Worm (Caenorhabditis elegans): ENCODE results near the gene twk-21.

The twk-21 gene

DNA sequence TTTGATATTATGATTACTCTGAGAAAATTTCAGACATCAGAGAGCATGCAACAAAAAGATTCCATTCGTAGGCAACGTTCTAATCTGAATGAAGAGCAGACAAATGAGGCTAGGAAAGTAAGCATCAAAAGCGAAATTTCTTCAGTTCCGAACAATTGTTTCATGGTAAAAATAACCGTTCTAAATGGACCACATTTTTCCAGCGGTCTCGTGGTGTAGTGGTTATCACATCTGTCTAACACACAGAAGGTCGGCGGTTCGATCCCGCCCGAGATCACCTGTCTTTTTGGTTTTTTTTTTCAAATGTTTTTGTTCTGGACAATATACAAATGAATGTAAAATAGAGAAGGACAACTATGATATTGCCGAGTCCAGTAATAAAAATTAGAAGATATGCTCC lies at the start of gene twk-21:
Gene twk-21, plus strand, starts transcription at position 34 of the 400 bp plus-strand sequence.
- no peak for TF ChIP-seq unc-62 (GFP tag; optimal IDR thresholded peaks at IDR 0.05)

DNA sequence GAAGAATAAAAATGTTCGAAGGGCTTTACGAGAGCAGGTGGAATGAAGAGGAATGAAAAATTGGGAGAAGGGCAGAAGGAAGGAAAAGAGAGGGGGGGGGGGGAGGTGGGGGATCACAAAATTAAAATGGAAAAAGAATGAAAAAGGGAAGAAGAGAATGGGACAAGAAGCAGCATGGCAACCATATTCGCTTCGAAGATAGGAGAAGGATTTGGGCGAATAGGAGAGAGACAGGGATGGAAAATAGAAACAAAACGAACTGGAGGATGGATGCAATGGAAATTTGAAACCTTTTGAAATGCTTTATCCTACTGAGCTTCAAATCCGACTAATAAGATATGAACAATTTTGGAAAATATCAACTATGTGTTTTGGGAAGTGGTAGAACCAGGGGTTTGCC lies 49.0 kb upstream of the twk-21 start, which contains the start of gene W10G6.6:
Gene W10G6.6, minus strand, starts transcription at position 101 of the 400 bp plus-strand sequence.
- no peak for TF ChIP-seq unc-62 (GFP tag; optimal IDR thresholded peaks at IDR 0.05)

DNA sequence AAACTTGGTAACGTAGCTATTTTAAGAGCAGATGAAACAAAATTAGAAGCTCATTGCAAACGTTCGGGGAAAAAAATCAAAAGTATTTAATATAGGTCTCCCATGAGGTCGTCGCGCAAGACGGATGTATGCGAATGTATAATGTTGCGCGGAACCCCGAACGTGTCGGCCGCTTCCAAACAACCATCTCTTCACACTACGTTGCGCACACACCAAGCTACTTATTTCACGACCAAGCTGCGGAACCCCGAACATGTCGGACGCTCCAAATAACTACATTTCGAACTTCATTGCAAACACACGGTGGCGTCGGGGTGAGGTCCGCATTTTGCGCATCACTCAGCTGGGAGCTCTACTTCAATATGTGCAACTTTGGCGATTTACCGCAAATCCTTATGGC lies 41.2 kb upstream of the twk-21 start:
- TF ChIP-seq unc-62 (GFP tag; optimal IDR thresholded peaks at IDR 0.05): no peak

DNA sequence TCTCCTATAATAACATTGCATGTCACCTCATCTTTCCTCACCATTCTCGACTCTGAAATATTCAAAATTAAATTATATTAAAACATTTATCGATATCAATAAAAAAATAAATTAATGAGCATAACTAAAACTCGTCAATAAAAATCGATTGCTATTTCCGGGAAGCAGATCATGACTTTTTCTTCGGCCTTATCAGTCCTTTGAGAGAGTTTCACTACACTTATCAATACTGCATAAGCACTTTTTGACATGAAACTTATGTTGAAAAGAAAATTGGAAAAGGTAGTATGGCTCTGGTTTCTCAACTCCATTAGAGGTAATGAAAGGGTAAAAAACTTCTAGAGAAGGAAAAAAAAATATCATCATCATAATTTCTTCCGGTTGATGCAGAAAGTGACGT lies 39.6 kb upstream of the twk-21 start:
- no peak for TF ChIP-seq unc-62 (GFP tag; optimal IDR thresholded peaks at IDR 0.05)

DNA sequence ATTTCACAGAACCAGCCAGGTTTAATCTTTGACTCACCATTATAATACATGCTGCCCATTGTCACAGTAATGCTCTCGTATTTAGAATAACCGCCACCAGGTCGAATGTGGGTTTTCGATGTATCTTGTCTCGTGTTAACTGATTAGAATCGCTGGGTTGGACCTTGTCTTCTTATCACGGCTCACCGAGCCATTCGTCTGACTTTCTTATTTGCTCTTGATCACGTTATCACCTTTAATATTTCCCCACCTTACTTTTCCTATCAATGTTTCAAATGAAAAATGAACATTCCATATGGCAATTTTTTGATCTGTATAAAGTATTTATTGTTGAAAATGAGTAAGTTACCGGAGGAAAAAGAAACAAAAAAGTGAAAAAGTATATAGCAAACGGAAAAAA lies 37.7 kb upstream of the twk-21 start, which contains the start of gene sgk-1:
Gene sgk-1, minus strand, starts transcription at position 130 of the 400 bp plus-strand sequence.
- TF ChIP-seq unc-62 (GFP tag; optimal IDR thresholded peaks at IDR 0.05): no peak

DNA sequence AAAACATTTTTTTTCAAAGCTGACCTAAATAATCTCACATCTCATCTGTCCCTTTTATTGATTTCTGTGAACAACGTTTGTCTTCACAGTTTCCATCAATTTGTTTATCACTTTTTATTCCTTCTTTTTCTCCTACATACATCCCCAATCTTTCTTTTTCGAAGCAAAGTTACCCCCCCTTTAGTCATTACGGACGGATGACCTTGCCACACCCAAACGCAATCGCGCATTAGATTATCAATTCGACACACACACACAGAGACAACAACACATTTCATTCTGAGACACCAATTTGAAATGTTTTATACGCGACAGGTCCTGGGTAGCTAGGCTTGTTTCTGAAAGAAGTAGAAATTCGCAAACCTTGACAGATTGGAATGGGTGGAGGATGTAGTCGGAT lies 36.4 kb upstream of the twk-21 start:
- TF ChIP-seq unc-62 (GFP tag; optimal IDR thresholded peaks at IDR 0.05): no peak

DNA sequence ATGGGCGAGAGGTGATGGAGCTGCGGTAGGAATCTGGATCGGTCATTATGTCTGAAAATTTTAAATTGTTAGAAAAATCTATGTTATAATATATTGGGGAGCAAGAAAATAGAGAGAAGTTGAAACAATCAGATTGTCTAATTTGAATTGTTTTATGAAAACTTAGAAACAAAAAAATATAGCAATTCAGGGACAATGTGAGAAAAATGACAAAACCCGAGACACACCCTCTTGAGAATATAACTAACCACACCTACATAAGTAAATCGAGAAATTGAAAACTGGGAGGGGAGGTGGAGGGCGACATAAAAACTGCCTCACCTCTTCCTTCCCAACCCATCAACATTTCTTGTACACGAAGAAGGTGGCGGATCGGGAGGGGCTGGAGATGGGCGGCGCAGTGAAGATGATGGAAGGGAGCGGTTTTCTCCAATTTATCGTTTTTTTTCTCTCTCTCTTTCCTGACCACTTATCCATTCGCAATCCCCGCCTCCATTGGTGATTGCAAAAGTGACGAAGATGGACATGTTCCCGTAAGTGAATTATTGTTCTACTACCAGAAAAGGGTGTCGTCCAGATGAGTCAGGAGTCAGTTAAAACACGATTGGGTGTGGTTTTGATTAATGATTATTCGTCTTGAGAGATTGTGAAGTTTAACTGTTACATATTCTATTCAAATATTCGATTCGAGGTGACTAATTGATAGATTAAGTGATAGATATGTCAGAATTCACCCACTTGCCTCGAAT lies 33.9 kb upstream of the twk-21 start, which contains the start of gene mua-6:
Gene mua-6, minus strand, starts transcription at position 51 of the 749 bp plus-strand sequence.
- TF ChIP-seq unc-62 (GFP tag; optimal IDR thresholded peaks at IDR 0.05): no peak

DNA sequence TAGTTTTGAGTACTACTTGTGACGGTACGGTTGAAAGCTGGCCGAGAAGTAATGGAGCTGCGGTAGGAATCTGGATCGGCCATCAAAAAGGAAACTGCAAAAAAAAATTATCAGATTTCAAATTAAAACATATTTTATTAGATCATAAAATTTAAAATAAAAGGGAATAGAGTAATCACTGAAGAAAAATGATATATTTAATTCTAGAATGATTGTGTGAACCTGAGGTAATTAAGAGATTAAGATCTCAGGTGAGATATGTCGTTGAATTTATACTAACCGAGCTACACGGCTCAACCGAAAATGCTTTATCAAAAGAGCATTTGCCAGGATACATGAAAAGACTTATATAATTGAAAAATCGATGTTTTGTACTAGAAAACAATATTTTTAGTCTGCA lies 29.7 kb upstream of the twk-21 start, which contains the start of gene ifa-3:
Gene ifa-3, minus strand, starts transcription at position 101 of the 400 bp plus-strand sequence.
- TF ChIP-seq unc-62 (GFP tag; optimal IDR thresholded peaks at IDR 0.05): no peak

DNA sequence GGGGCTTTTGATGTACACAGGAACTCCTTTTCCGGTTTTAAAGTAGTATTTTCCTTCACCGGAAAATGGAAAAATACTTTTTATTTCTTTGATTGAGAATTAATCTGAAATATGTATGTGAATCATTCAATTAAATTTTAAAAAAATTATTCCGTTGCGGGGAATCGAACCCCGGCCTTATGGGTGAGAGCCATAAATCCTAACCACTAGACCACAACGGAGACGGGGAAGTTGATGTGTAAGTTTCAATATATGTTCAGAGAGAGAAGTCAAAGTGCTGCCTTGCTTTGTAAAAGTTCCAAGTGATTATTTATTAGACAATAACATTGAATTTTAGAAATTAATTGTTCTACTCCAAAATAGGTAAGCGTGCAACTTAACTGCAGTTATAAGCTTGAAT lies 28.5 kb upstream of the twk-21 start:
- no peak for TF ChIP-seq unc-62 (GFP tag; optimal IDR thresholded peaks at IDR 0.05)

DNA sequence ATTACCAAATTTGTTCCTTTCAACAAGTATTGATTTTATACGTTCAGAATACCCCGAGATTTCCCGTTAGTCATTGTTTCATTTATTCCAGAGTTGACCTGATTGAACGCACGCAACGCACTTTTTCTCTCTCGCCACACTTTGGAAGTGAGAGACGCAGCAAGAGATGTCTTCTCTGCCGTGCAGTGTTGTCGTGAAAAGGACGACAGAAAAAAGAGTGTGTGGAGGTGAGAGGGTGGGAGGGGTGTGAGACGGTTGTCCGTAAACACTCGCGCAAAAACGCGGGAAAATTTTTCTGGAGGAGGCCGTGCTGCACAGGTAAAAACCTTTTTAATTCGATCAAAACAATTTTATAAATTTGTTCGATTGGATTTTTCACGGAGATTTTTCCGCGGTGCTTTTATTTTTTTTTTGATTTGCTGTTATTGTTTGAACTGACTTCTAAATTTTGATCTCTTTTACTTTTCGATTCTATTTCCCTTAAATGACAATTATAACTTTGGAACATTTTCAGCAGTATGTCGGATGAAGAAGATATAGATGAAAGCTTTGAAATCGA lies 24.4 kb upstream of the twk-21 start, which contains the start of gene sdc-1:
Gene sdc-1, plus strand, starts transcription at position 509 of the 559 bp plus-strand sequence.
- no peak for TF ChIP-seq unc-62 (GFP tag; optimal IDR thresholded peaks at IDR 0.05)

DNA sequence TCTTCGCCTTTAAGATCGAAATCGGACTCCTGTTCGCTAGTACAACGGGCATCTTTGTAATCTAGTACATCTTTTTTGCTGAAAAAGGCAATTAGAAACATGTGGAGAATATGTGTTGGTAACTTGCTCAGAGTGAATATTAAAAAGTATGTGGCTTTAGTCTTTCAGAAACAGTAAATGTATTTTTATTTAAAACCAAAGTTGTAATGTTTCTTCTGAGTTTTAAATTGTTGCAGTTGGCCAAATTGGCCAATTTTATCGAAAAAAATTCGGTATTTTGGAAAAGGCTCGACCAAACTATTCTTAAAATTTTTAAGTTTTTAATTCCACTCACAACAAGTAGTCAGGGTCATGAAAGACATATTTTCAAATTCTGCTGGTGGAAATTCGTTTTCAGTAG lies 16.6 kb upstream of the twk-21 start, which contains the start of gene F52E10.2:
Gene F52E10.2, minus strand, starts transcription at position 101 of the 400 bp plus-strand sequence.
- TF ChIP-seq unc-62 (GFP tag; optimal IDR thresholded peaks at IDR 0.05): no peak

DNA sequence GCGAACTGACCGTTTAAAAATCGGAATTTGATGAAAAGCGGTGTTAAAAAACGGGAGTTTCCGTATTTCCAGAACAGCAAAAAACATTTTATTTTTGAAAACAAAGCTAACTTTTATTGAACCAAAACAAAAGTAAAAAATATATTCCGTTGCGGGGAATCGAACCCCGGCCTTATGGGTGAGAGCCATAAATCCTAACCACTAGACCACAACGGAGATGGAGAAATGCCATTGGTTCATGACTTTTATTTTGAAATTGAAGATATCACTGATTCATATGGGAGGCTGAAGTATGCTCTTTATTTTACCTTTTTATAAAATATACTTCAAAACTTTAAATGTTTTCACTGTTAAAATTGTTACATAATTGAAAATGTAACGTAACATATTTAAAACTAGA lies 14.5 kb upstream of the twk-21 start:
- no peak for TF ChIP-seq unc-62 (GFP tag; optimal IDR thresholded peaks at IDR 0.05)

DNA sequence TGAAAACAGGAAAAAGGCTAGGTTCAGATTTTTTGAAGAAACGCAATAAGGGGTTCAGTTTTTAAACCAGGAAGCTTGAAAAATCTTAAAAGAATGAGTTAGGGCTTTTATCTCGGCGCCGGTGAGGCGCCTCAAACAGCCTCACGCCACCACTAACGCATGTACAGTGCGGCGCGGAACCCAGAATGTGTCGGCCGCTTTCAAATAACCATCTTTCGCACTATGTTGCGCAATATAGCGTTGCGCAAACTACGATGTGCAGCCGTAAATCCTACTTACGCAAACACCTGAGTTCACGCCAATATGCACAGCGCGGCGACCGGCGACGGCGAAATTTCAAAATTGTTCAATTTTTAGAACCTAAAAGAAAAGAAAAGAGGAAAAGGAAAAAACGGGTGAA lies 10.1 kb upstream of the twk-21 start:
- no peak for TF ChIP-seq unc-62 (GFP tag; optimal IDR thresholded peaks at IDR 0.05)

DNA sequence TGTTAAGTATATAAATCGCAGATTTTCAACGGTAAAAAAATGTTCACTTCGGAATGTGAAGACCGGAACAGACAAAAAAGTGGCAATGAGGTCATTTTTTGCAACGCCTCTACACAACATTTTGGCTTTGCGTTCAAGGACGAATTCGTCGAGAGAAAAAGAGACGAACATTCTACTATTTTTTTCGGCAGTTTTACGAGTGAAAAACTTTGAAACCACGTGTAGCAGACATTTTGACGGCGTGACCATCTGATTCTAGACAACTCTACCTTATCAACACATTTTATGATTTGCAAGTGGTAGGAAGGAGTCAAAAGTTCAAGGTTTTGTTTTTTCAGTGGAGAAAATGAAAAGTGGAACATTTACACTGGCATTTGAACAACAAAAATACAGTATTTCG lies 9.2 kb upstream of the twk-21 start:
- TF ChIP-seq unc-62 (GFP tag; optimal IDR thresholded peaks at IDR 0.05): no peak

DNA sequence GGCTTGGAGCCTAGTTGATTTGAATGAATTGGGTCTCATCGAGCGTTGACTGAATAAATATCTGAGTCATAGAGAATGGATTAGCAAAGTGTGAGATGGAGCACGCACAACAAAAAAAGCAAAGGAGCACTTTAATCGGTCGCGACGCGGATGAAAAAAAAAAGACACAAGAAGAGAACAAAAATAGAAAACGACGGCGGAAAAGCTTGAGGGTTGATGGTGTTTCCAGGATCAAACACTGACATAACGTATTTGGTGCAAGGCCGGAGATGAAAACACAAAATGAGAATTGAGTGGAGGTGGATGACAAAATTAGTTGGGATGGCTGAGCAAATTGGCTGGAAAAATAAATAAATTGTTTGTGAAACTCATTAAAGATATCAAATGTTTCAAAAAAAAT lies 6.8 kb upstream of the twk-21 start, which contains the start of gene F52E10.4:
Gene F52E10.4, minus strand, starts transcription at position 101 of the 400 bp plus-strand sequence.
- no peak for TF ChIP-seq unc-62 (GFP tag; optimal IDR thresholded peaks at IDR 0.05)

DNA sequence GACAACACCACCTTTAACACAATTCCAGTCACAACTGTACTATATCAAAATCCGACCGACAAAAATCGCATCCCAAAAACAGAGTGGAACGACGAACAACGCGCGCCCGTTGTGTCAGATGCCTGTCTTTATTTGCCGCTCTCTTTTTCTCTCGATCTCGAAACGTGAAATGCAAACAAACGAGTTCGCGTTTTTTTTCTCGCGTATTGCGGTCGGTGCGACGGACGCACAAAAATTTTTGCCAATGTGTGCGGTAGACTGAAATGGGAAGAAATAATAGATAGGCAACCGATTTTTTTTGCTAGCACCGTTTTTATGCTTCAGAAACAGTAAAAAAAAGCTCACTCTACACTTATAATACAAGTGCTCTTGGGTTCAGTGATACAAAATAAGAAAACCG lies 2.6 kb upstream of the twk-21 start:
- no peak for TF ChIP-seq unc-62 (GFP tag; optimal IDR thresholded peaks at IDR 0.05)

DNA sequence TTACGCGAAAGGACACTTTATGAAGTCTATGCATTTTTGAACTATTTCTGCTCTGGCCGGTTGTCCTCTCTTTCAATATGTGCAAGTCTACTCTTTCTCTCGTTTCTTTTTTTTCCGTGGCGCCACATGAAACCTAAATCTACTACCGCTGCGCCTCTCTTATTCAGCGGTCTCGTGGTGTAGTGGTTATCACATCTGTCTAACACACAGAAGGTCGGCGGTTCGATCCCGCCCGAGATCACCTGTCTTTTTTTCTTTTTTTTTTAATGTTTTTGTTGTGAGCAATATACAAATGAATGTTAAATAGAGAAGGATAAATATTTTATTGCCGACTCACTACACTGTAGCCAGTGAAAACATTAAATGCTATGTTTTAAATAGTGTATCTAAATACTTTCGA lies 1.5 kb upstream of the twk-21 start:
- TF ChIP-seq unc-62 (GFP tag; optimal IDR thresholded peaks at IDR 0.05): no peak
